Fruit fly (Drosophila melanogaster): Measurements from ENCODE around the gene CG7017.

CG7017 gene

DNA sequence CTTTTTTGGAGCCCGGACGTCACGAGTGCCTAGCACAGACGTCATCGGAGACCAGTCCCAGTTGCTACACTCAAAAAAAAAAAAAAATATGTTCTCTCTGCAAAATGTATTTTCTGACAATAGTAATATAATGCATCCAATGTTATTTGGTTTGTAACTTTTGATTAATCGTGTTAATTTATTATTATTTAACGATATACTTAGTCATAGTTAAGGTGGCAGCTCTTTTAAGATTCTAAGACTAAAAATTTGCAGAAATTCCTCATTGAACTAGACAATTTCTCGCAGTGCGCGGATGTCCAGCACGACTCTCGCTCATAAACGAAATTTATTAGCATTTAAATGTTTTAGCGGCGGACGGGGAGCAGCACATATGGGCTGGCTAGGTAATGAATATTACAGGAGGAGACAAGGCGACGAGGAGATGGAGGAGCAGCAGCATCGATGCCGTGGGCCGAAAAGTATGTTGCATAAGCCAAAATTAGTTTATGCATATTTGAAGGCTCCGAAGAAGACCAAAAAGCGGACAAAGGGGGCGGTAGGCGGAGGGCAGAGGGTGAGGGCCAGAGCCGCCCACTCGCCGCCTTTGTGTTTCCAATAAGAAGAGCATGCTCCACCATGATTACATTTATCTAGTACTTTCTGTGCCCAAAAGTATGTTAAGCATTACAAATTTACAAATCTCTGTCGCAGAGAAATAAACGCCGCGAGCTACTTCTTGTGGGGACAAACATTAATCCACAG is 28.4 kb downstream of the CG7017 start (continued):
- TF ChIP-seq CG13123 (GFP tag; optimal IDR thresholded peaks at IDR 0.05) (peak; percentile 6), Hmr (GFP tag; optimal IDR thresholded peaks at IDR 0.05) (peak; percentile 39), E2f2 (GFP tag; IDR thresholded peaks at IDR 0.05) (no peak), Xbp1 (GFP tag; optimal IDR thresholded peaks at IDR 0.05) (peak; percentile 61), CG7963 (GFP tag; IDR thresholded peaks at IDR 0.05; ENCODE audit: partially characterized antibody) (no peak), CG4617 (GFP tag; optimal IDR thresholded peaks at IDR 0.05; ENCODE audit: borderline replicate concordance) (no peak), zfh2 (GFP tag; optimal IDR thresholded peaks at IDR 0.05) (peak; percentile 33), Sox100B (GFP tag; optimal IDR thresholded peaks at IDR 0.05) (peak; percentile 46), ATbp (GFP tag; optimal IDR thresholded peaks at IDR 0.05) (peak; percentile 39), CG33213 (GFP tag; optimal IDR thresholded peaks at IDR 0.05) (no peak), dysf (GFP tag; IDR thresholded peaks at IDR 0.05) (peak; percentile 69), ssp (GFP tag; IDR thresholded peaks at IDR 0.05) (peak; percentile 10; the same call in 1 of the 2 replicates), Med (GFP tag) (peak; percentile 65), CG3163 (GFP tag; optimal IDR thresholded peaks at IDR 0.05) (no peak), lov (optimal IDR thresholded peaks at IDR 0.05) (no peak), lov (GFP tag; IDR thresholded peaks at IDR 0.05) (no peak), CG8388 (GFP tag; optimal IDR thresholded peaks at IDR 0.05) (peak; percentile 25), al (GFP tag; IDR thresholded peaks at IDR 0.05) (peak; percentile 51), hbn (GFP tag; IDR thresholded peaks at IDR 0.05; ENCODE audit: partially characterized antibody) (no peak), cad (GFP tag; optimal IDR thresholded peaks at IDR 0.05) (no peak), CG13296 (GFP tag; optimal IDR thresholded peaks at IDR 0.05) (peak; percentile 35), Hr39 (optimal IDR thresholded peaks at IDR 0.05) (no peak), CG3995 (GFP tag; optimal IDR thresholded peaks at IDR 0.05) (no peak), az2 (GFP tag; optimal IDR thresholded peaks at IDR 0.05) (peak; percentile 22), slbo (GFP tag; IDR thresholded peaks at IDR 0.05) (peak; percentile 67), gsb (GFP tag; IDR thresholded peaks at IDR 0.05) (no peak), gem (tag; optimal IDR thresholded peaks at IDR 0.05) (peak; percentile 75), Atf-2 (GFP tag; optimal IDR thresholded peaks at IDR 0.05) (peak; percentile 32), caup (GFP tag; optimal IDR thresholded peaks at IDR 0.05; ENCODE audit: severe bottlenecking) (peak; percentile 27), D19A (tag; optimal IDR thresholded peaks at IDR 0.05) (peak; percentile 11), vnd (GFP tag; IDR thresholded peaks at IDR 0.05; ENCODE audit: partially characterized antibody) (no peak), CG10267 (tag; optimal IDR thresholded peaks at IDR 0.05) (peak; percentile 36), pzg (GFP tag; optimal IDR thresholded peaks at IDR 0.05) (no peak), Fer3 (tag; optimal IDR thresholded peaks at IDR 0.05) (peak; percentile 57), wor (GFP tag; IDR thresholded peaks at IDR 0.05) (no peak), Mad (GFP tag; optimal IDR thresholded peaks at IDR 0.05) (no peak), disco-r (GFP tag; optimal IDR thresholded peaks at IDR 0.05) (no peak), CG8359 (GFP tag; optimal IDR thresholded peaks at IDR 0.05; ENCODE audit: borderline replicate concordance) (no peak), CG10366 (GFP tag; IDR thresholded peaks at IDR 0.05) (no peak), Myb (GFP tag; optimal IDR thresholded peaks at IDR 0.05) (no peak), Pdp1 (GFP tag; optimal IDR thresholded peaks at IDR 0.05) (peak; percentile 52 to 60), scrt (GFP tag; optimal IDR thresholded peaks at IDR 0.05) (peak; percentile 14), Gsc (GFP tag; IDR thresholded peaks at IDR 0.05) (no peak), HLH3B (GFP tag; IDR thresholded peaks at IDR 0.05) (peak; percentile 42; the same call in 1 of the 2 replicates), en (GFP tag; optimal IDR thresholded peaks at IDR 0.05) (no peak), Oli (tag; optimal IDR thresholded peaks at IDR 0.05) (peak; percentile 48), CG15601 (tag; optimal IDR thresholded peaks at IDR 0.05) (no peak), CG8089 (GFP tag; optimal IDR thresholded peaks at IDR 0.05) (peak; percentile 13), Fer2 (tag; optimal IDR thresholded peaks at IDR 0.05) (no peak), eve (GFP tag; optimal IDR thresholded peaks at IDR 0.05) (peak in 1 of 2 experiments; percentile 60)

Measured in whole organism, embryonic.